Worm (Caenorhabditis elegans) whole organism, young adult: ENCODE results near the gene bcf-1.

Experiments used
- C17E4.6 ChIP-seq: fragments of 200-800 bp; sonication (Bioruptor generic); IDR thresholded peaks from 2 replicates; pipeline ENCODE4 v1.3.6; 2022; ENCODE audit warnings: missing genetic modification reagents, missing genetic modification characterization, missing compliant biosample characterization
- F39B2.1 ChIP-seq: fragments of 200-800 bp; sonication (Bioruptor generic); IDR thresholded peaks from 2 replicates; pipeline ENCODE4 v1.3.6; 2022; ENCODE audit warnings: missing genetic modification reagents, missing genetic modification characterization, missing compliant biosample characterization
- aptf-2 ChIP-seq: fragments of 200-800 bp; sonication (Bioruptor generic); conservative IDR thresholded peaks from 2 replicates; pipeline ENCODE4 v1.3.6; 2022; ENCODE audit warnings: missing genetic modification reagents, missing genetic modification characterization, missing compliant biosample characterization
- ceh-27 ChIP-seq: fragments of 200-800 bp; sonication (Bioruptor generic); optimal IDR thresholded peaks from 2 replicates; lab custom pipeline; 2018; ENCODE audit warnings: mild to moderate bottlenecking, missing genetic modification characterization, moderate library complexity, missing compliant biosample characterization
- chd-7 ChIP-seq: sonication (generic microtip); optimal IDR thresholded peaks from 2 replicates; lab custom pipeline; 2016; ENCODE audit warnings: mild to moderate bottlenecking, missing genetic modification characterization, moderate library complexity, missing compliant biosample characterization
- egl-44 ChIP-seq: fragments of 200-800 bp; sonication (Bioruptor generic); IDR thresholded peaks from 2 replicates; pipeline ENCODE4 v1.3.6; 2022; ENCODE audit warnings: missing genetic modification reagents, missing genetic modification characterization, missing compliant biosample characterization
- him-1 ChIP-seq: sonication (generic microtip); optimal IDR thresholded peaks from 2 replicates; lab custom pipeline; 2016; ENCODE audit warnings: missing genotype, missing genetic modification reagents, missing genetic modification characterization, missing compliant biosample characterization
- hmg-20 ChIP-seq: fragments of 200-800 bp; sonication (Bioruptor generic); IDR thresholded peaks from 2 replicates; pipeline ENCODE4 v1.3.6; 2022; ENCODE audit warnings: missing genetic modification reagents, missing genetic modification characterization, missing compliant biosample characterization
- lin-54 ChIP-seq: fragments of 200-800 bp; sonication (Bioruptor generic); optimal IDR thresholded peaks from 2 replicates; lab custom pipeline; 2018; ENCODE audit warnings: mild to moderate bottlenecking, missing genetic modification characterization, missing compliant biosample characterization
- lir-1 ChIP-seq: fragments of 200-800 bp; sonication (Bioruptor generic); conservative IDR thresholded peaks from 2 replicates; pipeline ENCODE4 v1.3.6; 2022; ENCODE audit warnings: missing genetic modification reagents, missing genetic modification characterization, missing compliant biosample characterization
- lsy-27 ChIP-seq: sonication (generic microtip); optimal IDR thresholded peaks from 2 replicates; lab custom pipeline; 2017; ENCODE audit warnings: missing genetic modification characterization, mild to moderate bottlenecking, missing compliant biosample characterization, antibody characterized with exemption, missing genotype, borderline replicate concordance; ENCODE audit not compliant: insufficient read depth
- sdz-38 ChIP-seq: sonication (generic microtip); optimal IDR thresholded peaks from 2 replicates; lab custom pipeline; 2016; ENCODE audit warnings: missing genotype, missing genetic modification characterization, missing compliant biosample characterization
- snpc-3.4 ChIP-seq: sonication (generic microtip); optimal IDR thresholded peaks from 2 replicates; lab custom pipeline; 2017; ENCODE audit warnings: missing genetic modification characterization, mild to moderate bottlenecking, missing compliant biosample characterization, antibody characterized with exemption, moderate library complexity, missing genotype, missing genetic modification reagents
- unc-62 ChIP-seq: fragments of 150-350 bp; optimal IDR thresholded peaks from 2 replicates; lab custom pipeline; 2014; ENCODE audit warnings: missing biosample characterization, missing genetic modification reagents, missing genetic modification characterization

- no peak for TF ChIP-seq chd-7 (tag; lab: Kevin White, UChicago)
- TF ChIP-seq C17E4.6 (GFP tag; lab: Robert Waterston, UW): no peak
- TF ChIP-seq unc-62: no peak
- no peak for TF ChIP-seq sdz-38 (tag; lab: Kevin White, UChicago)
- no peak for TF ChIP-seq him-1
- no peak for TF ChIP-seq snpc-3.4 (tag; lab: Kevin White, UChicago)
- no peak for TF ChIP-seq ceh-27
- no peak for TF ChIP-seq egl-44 (GFP tag; lab: Robert Waterston, UW)
- no peak for TF ChIP-seq F39B2.1 (GFP tag; lab: Robert Waterston, UW)
- TF ChIP-seq lir-1 (GFP tag; lab: Robert Waterston, UW): no peak
- TF ChIP-seq hmg-20 (GFP tag; lab: Robert Waterston, UW): no peak
- no peak for TF ChIP-seq lin-54 (GFP tag; lab: Kevin White, UChicago)
- TF ChIP-seq aptf-2 (GFP tag; lab: Robert Waterston, UW): no peak
- TF ChIP-seq lsy-27 (tag; lab: Kevin White, UChicago): no peak
Measured at ce11 chrV:6389634-6390033, 18.9 kb downstream of the bcf-1 start, which contains the start of gene F57F4.2.
